Fruit fly (Drosophila melanogaster): ENCODE measurements around the gene CG5180.

CG5180 gene

DNA sequence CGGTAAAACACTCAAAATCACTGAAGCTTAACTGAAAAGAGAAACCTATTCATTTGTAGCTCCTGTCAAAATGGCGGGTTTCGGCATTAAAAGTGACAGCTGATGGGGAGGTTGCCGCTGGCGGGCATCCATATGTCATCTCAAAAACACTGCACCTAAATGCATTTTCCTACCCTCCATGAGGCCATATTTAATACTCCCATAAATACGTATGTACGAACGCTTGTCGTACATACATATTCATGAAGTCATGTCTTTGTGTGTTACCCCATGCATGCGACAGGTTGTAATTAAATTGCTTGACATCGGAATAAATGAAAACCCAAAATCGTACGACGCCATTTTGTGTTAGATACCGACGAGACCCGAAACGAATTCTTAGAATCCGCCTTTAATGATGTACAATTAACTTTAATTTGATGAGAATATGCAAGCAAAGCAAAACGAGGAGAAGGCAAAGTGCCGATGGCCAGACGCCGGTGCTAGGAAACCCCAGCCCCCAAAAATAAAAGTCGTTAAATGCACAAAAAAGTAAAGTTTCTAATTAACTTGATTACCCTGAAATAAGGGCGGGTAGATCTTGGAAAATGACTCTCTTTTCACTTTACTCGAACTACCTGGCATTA lies 38.7 kb downstream of the CG5180 start:
- TF ChIP-seq CG10348 (GFP tag; IDR thresholded peaks at IDR 0.05) (no peak), CG34367 (tag; optimal IDR thresholded peaks at IDR 0.05) (no peak), CG15710 (tag; optimal IDR thresholded peaks at IDR 0.05) (no peak), D1 (tag; optimal IDR thresholded peaks at IDR 0.05) (no peak), CG8159 (tag; optimal IDR thresholded peaks at IDR 0.05) (no peak), rn (GFP tag; IDR thresholded peaks at IDR 0.05) (no peak), Pif1B (GFP tag; optimal IDR thresholded peaks at IDR 0.05) (no peak), Pif1A (GFP tag; optimal IDR thresholded peaks at IDR 0.05) (no peak), fd96Ca (GFP tag; IDR thresholded peaks at IDR 0.05) (no peak), CG12605 (GFP tag; IDR thresholded peaks at IDR 0.05) (no peak), Snoo (tag; optimal IDR thresholded peaks at IDR 0.05) (no peak), CG9948 (tag; optimal IDR thresholded peaks at IDR 0.05) (no peak), EcR (GFP tag; optimal IDR thresholded peaks at IDR 0.05) (no peak), CG17806 (tag; optimal IDR thresholded peaks at IDR 0.05) (no peak), Ets98B (GFP tag; IDR thresholded peaks at IDR 0.05) (no peak), CG14655 (GFP tag; optimal IDR thresholded peaks at IDR 0.05) (no peak)

DNA sequence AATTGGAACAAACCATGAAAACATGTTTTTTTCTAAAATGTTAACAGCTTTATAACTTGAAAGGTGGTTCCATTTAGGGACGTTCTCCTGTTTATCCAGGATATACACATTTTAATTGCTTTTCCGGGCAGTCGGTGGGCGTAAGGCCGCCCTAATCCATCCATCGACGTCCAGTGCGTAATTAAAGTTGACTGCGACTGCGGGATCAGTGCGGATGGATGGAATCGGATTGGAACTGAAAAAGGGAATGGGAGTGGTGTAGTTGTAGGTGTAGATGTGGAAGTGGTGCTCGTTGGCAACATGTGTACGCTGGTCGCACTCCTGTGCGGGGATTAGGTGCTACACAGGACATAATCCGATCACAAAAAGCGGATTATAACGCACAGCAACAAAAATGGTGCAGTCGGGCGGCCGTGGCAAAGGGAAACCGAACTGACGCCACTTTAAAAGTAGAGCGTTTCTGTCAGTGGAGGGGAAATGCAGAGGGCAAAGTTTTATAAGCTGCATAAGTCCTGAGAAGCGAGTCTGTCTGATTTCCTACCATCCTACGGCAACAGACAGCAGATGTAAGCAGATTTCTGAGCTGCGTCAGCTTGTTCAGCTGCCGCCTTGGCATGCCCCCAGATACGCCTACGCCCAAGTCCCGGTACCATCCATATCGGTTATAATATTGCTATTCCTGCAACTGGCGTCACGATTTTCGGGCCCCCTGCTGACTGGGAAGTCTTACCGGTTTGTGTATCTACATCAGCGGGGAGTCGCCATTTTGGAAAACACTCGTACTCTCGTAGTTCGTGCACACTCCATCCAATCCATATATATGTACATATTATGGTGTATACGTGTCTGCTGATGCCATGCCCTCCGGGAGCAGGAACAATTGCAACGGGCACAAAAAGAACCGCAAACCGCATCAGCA lies 39.9 kb downstream of the CG5180 start:
- TF ChIP-seq CG12605 (GFP tag; IDR thresholded peaks at IDR 0.05) (no peak), EcR (GFP tag; optimal IDR thresholded peaks at IDR 0.05) (no peak), CG13204 (GFP tag; optimal IDR thresholded peaks at IDR 0.05) (peak; percentile 41), Pif1B (GFP tag; optimal IDR thresholded peaks at IDR 0.05) (no peak), CG32121 (GFP tag; IDR thresholded peaks at IDR 0.05) (no peak), Ets98B (GFP tag; IDR thresholded peaks at IDR 0.05) (no peak), CG8301 (tag; optimal IDR thresholded peaks at IDR 0.05) (no peak)

DNA sequence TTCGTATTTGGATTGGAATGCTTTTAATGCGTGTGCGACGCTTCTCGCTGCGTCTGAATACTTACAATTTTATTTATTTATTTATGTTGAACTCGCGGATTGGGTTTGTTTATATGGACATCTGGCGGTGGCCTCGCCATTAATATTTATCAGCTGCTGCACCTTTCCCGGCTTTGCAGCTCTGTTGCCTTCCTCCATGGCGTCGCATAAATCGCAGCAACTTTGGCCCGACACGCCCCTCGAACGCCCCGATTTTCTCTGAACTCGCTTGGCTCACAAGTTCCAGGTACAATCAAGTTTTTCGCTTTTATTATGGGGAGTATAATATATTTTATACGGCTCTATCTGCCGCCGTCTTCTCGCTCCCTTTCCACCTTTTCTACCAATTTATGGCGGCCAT lies 42.4 kb downstream of the CG5180 start:
- no peak for TF ChIP-seq CG12605 (GFP tag; IDR thresholded peaks at IDR 0.05)
- no peak for TF ChIP-seq D1 (tag; optimal IDR thresholded peaks at IDR 0.05)

DNA sequence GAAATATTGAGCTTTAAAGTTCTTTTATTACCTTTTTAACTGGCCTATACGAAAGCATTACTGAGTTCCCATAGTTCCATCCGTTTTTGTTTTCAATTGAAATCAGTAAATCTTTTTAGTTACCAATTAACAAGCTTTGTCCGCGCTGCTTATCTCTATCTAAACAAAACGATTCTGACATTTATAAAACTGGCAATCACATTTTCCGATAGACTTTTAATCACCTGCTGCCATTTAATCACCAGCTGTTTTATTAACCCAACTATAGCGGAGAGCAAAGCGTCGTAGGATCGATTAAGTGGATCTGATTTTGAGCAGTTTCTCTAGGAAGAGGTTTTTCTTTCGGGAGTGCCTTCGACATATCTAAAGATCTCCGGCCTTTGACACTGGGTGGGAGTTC lies 44.9 kb downstream of the CG5180 start:
- no peak for TF ChIP-seq CG4496 (GFP tag; IDR thresholded peaks at IDR 0.05)
- no peak for TF ChIP-seq CG13204 (GFP tag; optimal IDR thresholded peaks at IDR 0.05)
- no peak for TF ChIP-seq CG32121 (GFP tag; IDR thresholded peaks at IDR 0.05)
- TF ChIP-seq rn (GFP tag; IDR thresholded peaks at IDR 0.05) = no peak
- no peak for TF ChIP-seq Snoo (tag; optimal IDR thresholded peaks at IDR 0.05)
- TF ChIP-seq CG9948 (tag; optimal IDR thresholded peaks at IDR 0.05) = no peak
- no peak for TF ChIP-seq CG17806 (tag; optimal IDR thresholded peaks at IDR 0.05)
- TF ChIP-seq CG14655 (GFP tag; optimal IDR thresholded peaks at IDR 0.05) = no peak

DNA sequence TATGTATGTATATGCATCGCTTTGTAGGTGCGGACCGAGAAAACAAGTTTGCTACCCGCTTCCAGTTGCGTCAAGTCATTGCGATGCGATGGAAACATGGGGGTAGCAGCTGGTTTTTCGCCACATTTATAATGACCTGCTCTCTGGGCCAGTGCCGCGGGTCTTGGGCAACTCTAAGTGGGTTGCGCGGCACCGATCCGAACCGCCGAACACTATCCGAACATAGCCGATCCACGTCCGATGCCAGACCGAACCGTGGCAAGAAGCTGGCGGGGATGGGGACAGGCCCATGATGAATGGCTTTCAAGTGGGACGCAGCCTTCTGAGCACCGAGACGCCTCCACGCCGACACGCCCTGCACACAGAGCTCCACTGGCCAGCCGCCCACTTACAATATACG lies 46.3 kb downstream of the CG5180 start:
- TF ChIP-seq CG8159 (tag; optimal IDR thresholded peaks at IDR 0.05) = no peak
- TF ChIP-seq Pif1A (GFP tag; optimal IDR thresholded peaks at IDR 0.05) = no peak
- no peak for TF ChIP-seq CG14655 (GFP tag; optimal IDR thresholded peaks at IDR 0.05)
- TF ChIP-seq fd96Ca (GFP tag; IDR thresholded peaks at IDR 0.05) = no peak
- no peak for TF ChIP-seq gl (tag; optimal IDR thresholded peaks at IDR 0.05)
- no peak for TF ChIP-seq CG17806 (tag; optimal IDR thresholded peaks at IDR 0.05)
- TF ChIP-seq Snoo (tag; optimal IDR thresholded peaks at IDR 0.05) = no peak
- TF ChIP-seq CG12605 (GFP tag; IDR thresholded peaks at IDR 0.05) = no peak
- no peak for TF ChIP-seq D1 (tag; optimal IDR thresholded peaks at IDR 0.05)
- TF ChIP-seq Pif1B (GFP tag; optimal IDR thresholded peaks at IDR 0.05) = no peak
- peak; percentile 69 for TF ChIP-seq Ets98B (GFP tag; IDR thresholded peaks at IDR 0.05)
- TF ChIP-seq CG13204 (GFP tag; optimal IDR thresholded peaks at IDR 0.05) = peak; percentile 27
- TF ChIP-seq rn (GFP tag; IDR thresholded peaks at IDR 0.05) = no peak
- TF ChIP-seq CG34367 (tag; optimal IDR thresholded peaks at IDR 0.05) = no peak
- no peak for TF ChIP-seq CG8301 (tag; optimal IDR thresholded peaks at IDR 0.05)
- no peak for TF ChIP-seq CG15710 (tag; optimal IDR thresholded peaks at IDR 0.05)
- TF ChIP-seq CG10348 (GFP tag; IDR thresholded peaks at IDR 0.05) = no peak
- TF ChIP-seq CG9948 (tag; optimal IDR thresholded peaks at IDR 0.05) = no peak
- TF ChIP-seq EcR (GFP tag; optimal IDR thresholded peaks at IDR 0.05) = peak; percentile 20
- peak; percentile 87 for TF ChIP-seq CG4496 (GFP tag; IDR thresholded peaks at IDR 0.05)
- TF ChIP-seq CG32121 (GFP tag; IDR thresholded peaks at IDR 0.05) = peak; percentile 71

DNA sequence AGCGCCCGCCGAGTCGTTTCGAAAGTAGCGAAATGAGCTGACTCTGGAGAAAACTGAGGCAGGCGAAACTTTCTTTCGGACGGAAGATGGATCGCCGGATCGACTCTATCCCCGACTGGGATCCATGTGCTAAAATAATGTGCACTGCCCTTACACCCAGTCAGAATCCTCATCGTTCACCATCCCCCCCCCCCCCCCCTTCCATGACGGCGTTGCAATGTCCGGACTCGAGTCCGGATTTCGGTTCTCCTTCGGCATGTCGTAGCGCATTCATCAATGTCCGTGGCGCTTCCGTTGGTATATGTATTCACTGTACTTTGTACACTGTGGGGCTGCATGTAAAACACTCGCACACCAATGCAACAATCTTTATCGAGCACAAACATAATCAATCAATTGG lies 47.3 kb downstream of the CG5180 start:
- TF ChIP-seq CG13204 (GFP tag; optimal IDR thresholded peaks at IDR 0.05) = no peak

Data from whole organism, pupa.